Worm (Caenorhabditis elegans): Measurements from ENCODE around the gene oops-1.

The oops-1 gene

ce11 chrIV:5817459-5817858 is 3.5 kb upstream of the oops-1 start (continued):
- TF ChIP-seq sptf-1 (tag; optimal IDR thresholded peaks at IDR 0.05) (no peak), lin-14 (GFP tag; optimal IDR thresholded peaks at IDR 0.05) (peak; percentile 94), lin-35 (GFP tag; optimal IDR thresholded peaks at IDR 0.05) (no peak), ceh-88 (GFP tag; IDR thresholded peaks at IDR 0.05) (no peak), swsn-7 (tag; optimal IDR thresholded peaks at IDR 0.05) (peak; percentile 46), nhr-11 (tag; optimal IDR thresholded peaks at IDR 0.05) (no peak), nhr-77 (tag; optimal IDR thresholded peaks at IDR 0.05) (peak; percentile 21), mep-1 (tag; optimal IDR thresholded peaks at IDR 0.05) (peak; percentile 30), vab-15 (tag; optimal IDR thresholded peaks at IDR 0.05) (no peak), nhr-237 (tag; optimal IDR thresholded peaks at IDR 0.05) (no peak), ceh-8 (GFP tag; optimal IDR thresholded peaks at IDR 0.05) (no peak), ceh-90 (tag; optimal IDR thresholded peaks at IDR 0.05) (no peak), sox-4 (tag; optimal IDR thresholded peaks at IDR 0.05) (no peak), isw-1 (GFP tag; IDR thresholded peaks at IDR 0.05) (no peak), xbp-1 (tag; optimal IDR thresholded peaks at IDR 0.05) (peak; percentile 18), unc-86 (tag; optimal IDR thresholded peaks at IDR 0.05) (no peak), ces-1 (GFP tag; optimal IDR thresholded peaks at IDR 0.05) (no peak), ceh-63 (GFP tag; optimal IDR thresholded peaks at IDR 0.05) (no peak), nhr-20 (tag; optimal IDR thresholded peaks at IDR 0.05) (peak; percentile 64), mab-9 (GFP tag; IDR thresholded peaks at IDR 0.05) (no peak), fkh-8 (tag; optimal IDR thresholded peaks at IDR 0.05) (no peak), dsc-1 (tag; optimal IDR thresholded peaks at IDR 0.05) (peak; percentile 75), blmp-1 (tag; optimal IDR thresholded peaks at IDR 0.05) (peak; percentile 25), aha-1 (tag; optimal IDR thresholded peaks at IDR 0.05) (peak; percentile 26), nhr-84 (tag; optimal IDR thresholded peaks at IDR 0.05) (no peak), C04F5.9 (tag; optimal IDR thresholded peaks at IDR 0.05) (no peak), lin-13 (GFP tag; optimal IDR thresholded peaks at IDR 0.05) (no peak), fos-1 (tag; optimal IDR thresholded peaks at IDR 0.05) (peak; percentile 34), mef-2 (tag; optimal IDR thresholded peaks at IDR 0.05) (no peak), jun-1 (tag; optimal IDR thresholded peaks at IDR 0.05) (peak; percentile 62)

- TF ChIP-seq fkh-8 (tag; optimal IDR thresholded peaks at IDR 0.05): no peak
- no peak for TF ChIP-seq unc-86 (tag; optimal IDR thresholded peaks at IDR 0.05)
- TF ChIP-seq lin-14 (GFP tag; optimal IDR thresholded peaks at IDR 0.05): peak; percentile 26
- no peak for TF ChIP-seq lin-13 (GFP tag; optimal IDR thresholded peaks at IDR 0.05)
- no peak for TF ChIP-seq xbp-1 (tag; optimal IDR thresholded peaks at IDR 0.05)
- no peak for TF ChIP-seq efl-3 (GFP tag; optimal IDR thresholded peaks at IDR 0.05)
- TF ChIP-seq blmp-1 (tag; optimal IDR thresholded peaks at IDR 0.05): peak; percentile 50
- peak; percentile 23 for TF ChIP-seq skn-1 (tag; optimal IDR thresholded peaks at IDR 0.05)
- peak; percentile 51 for TF ChIP-seq nhr-85 (tag)
Observed at ce11 chrIV:5816466-5816865, 2.5 kb upstream of the oops-1 start.

ce11 chrIV:5811079-5811622 is 2.8 kb downstream of the oops-1 start:
- TF ChIP-seq fkh-10 (GFP tag; optimal IDR thresholded peaks at IDR 0.05) (peak; percentile 64), fkh-4 (tag; optimal IDR thresholded peaks at IDR 0.05; ENCODE audit: borderline replicate concordance) (no peak), mef-2 (tag; optimal IDR thresholded peaks at IDR 0.05) (no peak), unc-30 (tag; optimal IDR thresholded peaks at IDR 0.05) (no peak), ztf-11 (tag; optimal IDR thresholded peaks at IDR 0.05) (peak in 1 of 2 experiments; percentile 87), pax-3 (tag; optimal IDR thresholded peaks at IDR 0.05) (no peak), sox-4 (tag; optimal IDR thresholded peaks at IDR 0.05) (no peak), ceh-63 (GFP tag; optimal IDR thresholded peaks at IDR 0.05) (no peak), efl-3 (GFP tag; optimal IDR thresholded peaks at IDR 0.05) (no peak), nhr-71 (tag; optimal IDR thresholded peaks at IDR 0.05) (no peak), ets-5 (GFP tag; IDR thresholded peaks at IDR 0.05) (no peak), tbx-2 (tag; optimal IDR thresholded peaks at IDR 0.05) (peak; percentile 86), lin-13 (GFP tag; optimal IDR thresholded peaks at IDR 0.05) (no peak), unc-86 (tag; optimal IDR thresholded peaks at IDR 0.05) (peak; percentile 40), snu-23 (GFP tag; optimal IDR thresholded peaks at IDR 0.05) (no peak)

Data from whole organism, L1 larva.